Fruit fly (Drosophila melanogaster) whole organism, pupa: ENCODE measurements around the gene CG18675.

Source experiments
- CG12605 ChIP-seq: fragments of 200-800 bp; sonication (Bioruptor generic); IDR thresholded peaks from 2 replicates; pipeline ENCODE4 v1.3.6; 2022; ENCODE audit warnings: missing biosample characterization, missing genetic modification characterization
- CG17806 ChIP-seq: fragments of 200-800 bp; sonication (Bioruptor generic); optimal IDR thresholded peaks from 2 replicates; lab custom pipeline; 2018; ENCODE audit warnings: missing biosample characterization, mild to moderate bottlenecking, missing genetic modification characterization, moderate library complexity
- CG8159 ChIP-seq: fragments of 200-800 bp; sonication (Bioruptor generic); optimal IDR thresholded peaks from 3 replicates; lab custom pipeline; 2018; ENCODE audit warnings: missing biosample characterization, mild to moderate bottlenecking, missing genetic modification characterization, moderate library complexity
- CG9948 ChIP-seq: fragments of 200-800 bp; sonication (Bioruptor generic); optimal IDR thresholded peaks from 2 replicates; lab custom pipeline; 2018; ENCODE audit warnings: missing biosample characterization, mild to moderate bottlenecking, missing genetic modification characterization, moderate library complexity
- Pif1A ChIP-seq: fragments of 200-800 bp; sonication (Bioruptor generic); optimal IDR thresholded peaks from 3 replicates; lab custom pipeline; 2016; ENCODE audit warnings: missing biosample characterization, missing genetic modification characterization
- Snoo ChIP-seq: fragments of 200-800 bp; sonication (Bioruptor generic); optimal IDR thresholded peaks from 3 replicates; lab custom pipeline; 2017; ENCODE audit warnings: missing biosample characterization, mild to moderate bottlenecking, missing genetic modification characterization, inconsistent platforms

DNA sequence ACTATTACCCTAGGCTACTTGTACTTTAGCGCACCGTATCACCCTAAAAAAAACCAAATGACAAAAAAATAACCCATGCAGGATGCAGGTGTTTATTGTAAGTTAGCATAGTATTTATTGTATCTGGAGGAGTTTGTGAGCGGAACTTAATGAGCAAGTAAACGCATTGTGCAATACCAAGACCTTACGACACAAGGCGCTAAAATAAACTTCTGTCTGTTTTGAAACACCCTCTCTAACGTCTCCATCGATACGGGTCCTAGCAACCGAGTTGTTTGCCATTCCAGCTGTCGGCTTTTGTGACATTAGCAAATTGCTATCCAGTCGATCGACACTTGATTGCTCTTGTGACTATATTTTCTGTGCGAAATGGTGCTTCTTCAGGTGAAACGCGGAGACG is at the start of gene CG18675:
- TF ChIP-seq CG8159 (tag; lab: Kevin White, UChicago), result no peak
- no peak for TF ChIP-seq CG12605
- TF ChIP-seq CG17806, result no peak
- TF ChIP-seq CG9948, result no peak
- no peak for TF ChIP-seq Snoo (tag; lab: Kevin White, UChicago)
- TF ChIP-seq Pif1A (GFP tag; lab: Kevin White, UChicago), result no peak
